Worm (Caenorhabditis elegans) whole organism, early embryonic: ENCODE data around the gene F54F7.2.

ENCODE experiments used
- F13C5.2 ChIP-seq: sonication (generic microtip); optimal IDR thresholded peaks from 2 replicates; lab custom pipeline; 2017; ENCODE audit warnings: mild to moderate bottlenecking, missing genetic modification characterization, inconsistent platforms, missing compliant biosample characterization
- ama-1 ChIP-seq: fragments of 150-350 bp; optimal IDR thresholded peaks from 2 replicates; lab custom pipeline; 2014
- hmbx-1 ChIP-seq: sonication (generic microtip); optimal IDR thresholded peaks from 2 replicates; lab custom pipeline; 2016; ENCODE audit warnings: mild to moderate bottlenecking, missing genetic modification characterization, missing compliant biosample characterization
- sea-1 ChIP-seq: fragments of 200-800 bp; sonication (Bioruptor generic); conservative IDR thresholded peaks from 2 replicates; pipeline ENCODE4 v1.3.6; 2022; ENCODE audit warnings: missing genetic modification characterization, missing compliant biosample characterization
- tra-4 ChIP-seq: sonication (generic microtip); optimal IDR thresholded peaks from 2 replicates; lab custom pipeline; 2017; ENCODE audit warnings: missing genetic modification characterization, missing compliant biosample characterization

DNA sequence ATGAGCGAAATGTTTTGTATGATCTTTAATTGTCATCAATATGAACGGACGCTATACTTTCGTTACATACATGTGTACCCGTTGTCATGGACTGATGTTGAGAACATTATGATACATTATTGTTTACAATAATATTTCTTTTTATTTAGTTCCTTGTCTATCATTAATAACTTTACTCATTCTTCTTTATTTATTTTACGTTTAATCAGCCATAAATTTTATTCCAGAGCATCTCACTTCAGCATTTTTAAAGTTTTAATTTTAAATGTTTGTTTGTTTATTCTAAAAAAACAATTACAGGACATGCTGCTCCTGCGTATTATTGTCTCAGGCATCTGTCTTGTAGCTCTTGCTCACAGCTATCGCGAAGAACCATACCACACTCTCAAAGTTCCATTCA is at the start of gene F54F7.2:
- no peak for TF ChIP-seq ama-1 (lab: Kevin White, UChicago)
- no peak for TF ChIP-seq F13C5.2 (tag; lab: Kevin White, UChicago)
- no peak for TF ChIP-seq tra-4 (tag; lab: Kevin White, UChicago)
- TF ChIP-seq sea-1 = no peak
- no peak for TF ChIP-seq hmbx-1 (tag; lab: Kevin White, UChicago)
